Worm (Caenorhabditis elegans) whole organism, L2 larva: ENCODE measurements around the gene T10G3.8.

Source experiments
- C34F6.9 ChIP-seq: fragments of 150-350 bp; optimal IDR thresholded peaks from 2 replicates; lab custom pipeline; 2014; ENCODE audit warnings: missing biosample characterization, missing genetic modification characterization
- F13H6.1 ChIP-seq: sonication (generic microtip); optimal IDR thresholded peaks from 2 replicates; lab custom pipeline; 2016; ENCODE audit warnings: missing genetic modification characterization, missing compliant biosample characterization
- Y55F3AM.14 ChIP-seq: fragments of 200-800 bp; sonication (Bioruptor generic); optimal IDR thresholded peaks from 2 replicates; lab custom pipeline; 2018; ENCODE audit warnings: mild to moderate bottlenecking, missing genetic modification characterization, missing compliant biosample characterization
- ZK546.5 ChIP-seq: sonication (generic microtip); optimal IDR thresholded peaks from 2 replicates; lab custom pipeline; 2017; ENCODE audit warnings: missing biosample characterization, missing genetic modification characterization
- blmp-1 ChIP-seq: sonication (generic microtip); optimal IDR thresholded peaks from 2 replicates; lab custom pipeline; 2017; ENCODE audit warnings: missing genetic modification characterization, mild to moderate bottlenecking, missing compliant biosample characterization, antibody characterized with exemption, moderate library complexity; ENCODE audit not compliant: insufficient read depth
- ceh-82 ChIP-seq: fragments of 150-350 bp; optimal IDR thresholded peaks from 2 replicates; lab custom pipeline; 2014; ENCODE audit warnings: missing biosample characterization, missing genetic modification characterization
- elt-1 ChIP-seq: fragments of 150-350 bp; optimal IDR thresholded peaks from 2 replicates; lab custom pipeline; 2014; ENCODE audit warnings: missing biosample characterization, missing genetic modification characterization
- elt-3 ChIP-seq: sonication (generic microtip); optimal IDR thresholded peaks from 2 replicates; lab custom pipeline; 2017; ENCODE audit warnings: missing biosample characterization, missing genetic modification characterization
- fos-1 ChIP-seq: fragments of 150-350 bp; optimal IDR thresholded peaks from 2 replicates; lab custom pipeline; 2014; ENCODE audit warnings: missing biosample characterization, missing genetic modification characterization
- gmeb-1 ChIP-seq: fragments of 150-350 bp; optimal IDR thresholded peaks from 2 replicates; lab custom pipeline; 2014; ENCODE audit warnings: missing biosample characterization, missing genetic modification characterization
- lsy-2 ChIP-seq, 2 experiments: fragments of 150-350 bp in 1 of 2; sonication (generic microtip) in 1 of 2; optimal IDR thresholded peaks; 2 replicates each; lab custom pipeline; 2014 to 2017; ENCODE audit warnings: missing biosample characterization in 2 of 2, missing genetic modification characterization in 2 of 2
- mab-5 ChIP-seq: fragments of 150-350 bp; optimal IDR thresholded peaks from 2 replicates; lab custom pipeline; 2014; ENCODE audit warnings: missing biosample characterization, missing genetic modification characterization
- mbf-1 ChIP-seq: sonication (generic microtip); optimal IDR thresholded peaks from 2 replicates; lab custom pipeline; 2017; ENCODE audit warnings: missing biosample characterization, missing genetic modification characterization
- nhr-11 ChIP-seq: fragments of 150-350 bp; optimal IDR thresholded peaks from 2 replicates; lab custom pipeline; 2014; ENCODE audit warnings: missing biosample characterization, missing genetic modification characterization
- nhr-12 ChIP-seq: fragments of 150-350 bp; optimal IDR thresholded peaks from 2 replicates; lab custom pipeline; 2014; ENCODE audit warnings: missing biosample characterization, missing genetic modification characterization
- nhr-21 ChIP-seq: fragments of 150-350 bp; optimal IDR thresholded peaks from 2 replicates; lab custom pipeline; 2014; ENCODE audit warnings: missing biosample characterization, missing genetic modification characterization
- nhr-23 ChIP-seq: fragments of 150-350 bp; optimal IDR thresholded peaks from 2 replicates; lab custom pipeline; 2014; ENCODE audit warnings: missing biosample characterization, missing genetic modification reagents, missing genetic modification characterization
- nhr-237 ChIP-seq: fragments of 150-350 bp; optimal IDR thresholded peaks from 2 replicates; lab custom pipeline; 2014; ENCODE audit warnings: missing biosample characterization, missing genetic modification characterization
- nhr-6 ChIP-seq: fragments of 150-350 bp; optimal IDR thresholded peaks from 2 replicates; lab custom pipeline; 2014; ENCODE audit warnings: missing biosample characterization, missing genetic modification characterization
- peb-1 ChIP-seq: fragments of 150-350 bp; optimal IDR thresholded peaks from 2 replicates; lab custom pipeline; 2014; ENCODE audit warnings: missing biosample characterization, missing genetic modification characterization
- sma-3 ChIP-seq: sonication (generic microtip); optimal IDR thresholded peaks from 2 replicates; lab custom pipeline; 2016; ENCODE audit warnings: missing genetic modification reagents, missing genetic modification characterization, missing compliant biosample characterization
- sma-9 ChIP-seq, 2 experiments: fragments of 150-350 bp in 1 of 2; sonication (generic microtip) in 1 of 2; optimal IDR thresholded peaks; 2 replicates each; lab custom pipeline; 2014 to 2016; ENCODE audit warnings: missing genetic modification characterization in 2 of 2, mild to moderate bottlenecking in 1 of 2, missing biosample characterization in 1 of 2, missing compliant biosample characterization in 1 of 2, missing genetic modification reagents in 1 of 2, moderate library complexity in 1 of 2
- unc-39 ChIP-seq: fragments of 150-350 bp; optimal IDR thresholded peaks from 2 replicates; lab custom pipeline; 2014; ENCODE audit warnings: missing biosample characterization, missing genetic modification characterization
- unc-55 ChIP-seq: fragments of 150-350 bp; sonication (generic microtip); optimal IDR thresholded peaks from 3 replicates; lab custom pipeline; 2014; ENCODE audit warnings: missing biosample characterization, missing genetic modification reagents, missing genetic modification characterization
- unc-62 ChIP-seq: fragments of 150-350 bp; optimal IDR thresholded peaks from 2 replicates; lab custom pipeline; 2014; ENCODE audit warnings: missing biosample characterization, missing genetic modification reagents, missing genetic modification characterization
- ztf-1 ChIP-seq: fragments of 200-800 bp; sonication (Bioruptor generic); conservative IDR thresholded peaks from 2 replicates; pipeline ENCODE4 v1.3.6; 2022; ENCODE audit warnings: missing genetic modification characterization, missing compliant biosample characterization
- ztf-4 ChIP-seq: fragments of 150-350 bp; optimal IDR thresholded peaks from 2 replicates; lab custom pipeline; 2014; ENCODE audit warnings: missing biosample characterization, missing genetic modification characterization

The T10G3.8 gene

DNA sequence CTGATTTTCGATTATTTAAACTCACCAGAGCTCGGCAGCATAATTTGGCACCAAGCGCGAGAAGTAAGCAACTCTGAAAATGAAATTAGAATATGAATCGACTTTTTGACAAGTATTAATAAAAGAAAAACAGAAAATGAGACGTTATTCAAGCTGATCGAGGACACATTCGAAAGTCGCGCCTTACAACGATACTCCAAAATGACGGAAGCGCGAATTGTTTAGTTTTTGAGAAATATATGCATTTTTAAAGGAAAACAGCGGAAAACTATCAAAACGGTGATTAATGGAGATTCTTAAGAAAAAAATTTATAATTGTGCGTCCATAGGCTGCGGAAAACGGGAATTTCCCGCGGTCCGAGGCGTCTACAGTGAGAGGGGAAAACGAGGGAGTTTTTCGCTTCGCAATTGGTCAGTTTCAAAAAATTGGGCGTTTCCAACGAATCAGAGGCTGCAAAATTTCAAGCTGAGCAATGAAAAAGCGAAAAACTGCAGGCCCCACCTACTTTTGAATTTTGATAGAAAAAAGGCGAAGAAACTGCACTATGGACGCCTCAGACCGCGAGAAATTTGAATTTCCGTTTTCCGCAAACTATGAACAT, 38.7 kb downstream of the T10G3.8 start, which contains the start of gene mes-4:
mes-4 (minus strand) TSS at position 73 of the 602 bp plus-strand sequence.
- TF ChIP-seq peb-1 (tag; lab: Kevin White, UChicago) = no peak
- TF ChIP-seq C34F6.9 (tag; lab: Kevin White, UChicago) = no peak
- peak; percentile 49 for TF ChIP-seq gmeb-1 (tag; lab: Kevin White, UChicago)
- no peak for TF ChIP-seq lsy-2 (tag; optimal IDR thresholded peaks at IDR 0.05; lab: Kevin White, UChicago)

DNA sequence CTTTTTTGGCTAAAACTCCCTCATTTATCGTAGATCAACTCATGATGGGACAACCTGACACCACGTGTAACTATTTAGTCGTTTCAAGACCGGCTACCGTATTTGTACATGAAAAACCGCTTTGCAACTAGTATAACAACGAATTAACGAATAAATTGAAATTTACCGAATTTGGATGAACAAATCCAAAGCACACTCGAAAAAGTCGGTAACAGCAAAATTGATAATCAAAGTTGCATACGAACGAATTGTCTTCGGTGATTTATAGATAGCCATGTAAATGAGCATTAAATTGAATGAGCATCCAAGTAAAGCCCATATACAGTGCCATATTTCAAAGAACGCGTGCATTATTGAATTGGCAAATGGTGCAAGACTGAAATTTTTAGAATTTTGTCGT, 43.9 kb downstream of the T10G3.8 start, which contains the start of gene srd-17:
srd-17 (minus strand) TSS at position 351 of the 400 bp plus-strand sequence.
- TF ChIP-seq nhr-23 (tag; lab: Kevin White, UChicago) = no peak
- TF ChIP-seq unc-55 = no peak
- TF ChIP-seq fos-1 (tag; lab: Kevin White, UChicago) = no peak
- no peak for TF ChIP-seq Y55F3AM.14
- TF ChIP-seq gmeb-1 (tag; lab: Kevin White, UChicago) = no peak
- TF ChIP-seq lsy-2 (tag; optimal IDR thresholded peaks at IDR 0.05; lab: Kevin White, UChicago) = no peak
- no peak for TF ChIP-seq unc-62 (GFP tag; lab: Kevin White, UChicago)
- TF ChIP-seq nhr-11 (tag; lab: Kevin White, UChicago) = no peak
- no peak for TF ChIP-seq blmp-1 (tag; lab: Kevin White, UChicago)
- no peak for TF ChIP-seq ZK546.5

DNA sequence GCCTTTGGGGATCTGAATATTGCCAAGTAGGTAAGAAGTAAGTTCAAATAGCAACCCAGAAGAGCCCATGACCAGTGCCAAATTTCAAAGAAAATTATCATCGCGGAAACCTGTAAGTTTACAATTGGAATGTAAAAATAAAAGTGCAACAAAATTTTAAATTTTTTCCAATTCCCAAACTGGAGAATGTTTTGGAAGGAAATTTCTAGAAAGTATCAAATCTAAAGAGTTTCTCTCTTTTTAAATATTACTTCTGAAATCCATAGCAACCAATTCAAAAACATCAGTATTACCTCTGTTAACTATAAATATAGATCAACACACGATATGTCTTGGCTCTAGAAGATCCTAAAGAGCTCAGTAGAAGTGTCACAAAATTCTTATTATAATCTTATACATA, 47.6 kb downstream of the T10G3.8 start, which contains the start of gene srd-19:
srd-19 (minus strand) TSS at position 101 of the 400 bp plus-strand sequence.
- TF ChIP-seq F13H6.1 (tag; lab: Kevin White, UChicago) (no peak), sma-3 (GFP tag; lab: Kevin White, UChicago) (no peak), ceh-82 (tag; lab: Kevin White, UChicago) (no peak), ztf-4 (tag; lab: Kevin White, UChicago) (no peak), mab-5 (tag; lab: Kevin White, UChicago) (no peak), nhr-6 (no peak), sma-9 (GFP tag; optimal IDR thresholded peaks at IDR 0.05; lab: Kevin White, UChicago) (no peak), sma-9 (tag; optimal IDR thresholded peaks at IDR 0.05; lab: Kevin White, UChicago) (no peak)

DNA sequence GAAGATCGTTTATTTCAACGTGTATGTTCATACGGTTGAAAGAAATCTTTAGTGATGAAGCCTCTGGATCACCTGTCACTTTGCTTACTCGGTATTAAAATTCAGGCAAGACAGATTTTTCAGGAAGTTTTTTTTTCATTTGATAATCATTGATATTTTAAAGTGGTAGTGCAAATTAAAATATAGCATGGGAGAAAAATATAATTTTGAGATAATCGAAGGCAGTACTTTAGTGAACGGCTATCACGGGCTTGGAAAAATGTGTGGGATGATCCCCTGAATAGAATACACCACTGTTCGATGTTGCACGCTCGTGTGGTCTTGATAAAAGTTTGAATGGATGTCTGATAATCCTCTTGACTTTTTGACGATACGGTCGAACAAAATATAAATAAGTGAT, 48.9 kb downstream of the T10G3.8 start:
- no peak for TF ChIP-seq sma-9 (GFP tag; optimal IDR thresholded peaks at IDR 0.05; lab: Kevin White, UChicago)
- TF ChIP-seq sma-9 (tag; optimal IDR thresholded peaks at IDR 0.05; lab: Kevin White, UChicago) = no peak
- no peak for TF ChIP-seq nhr-12 (tag; lab: Kevin White, UChicago)
- TF ChIP-seq nhr-237 (tag; lab: Kevin White, UChicago) = no peak
- TF ChIP-seq mbf-1 = no peak
- TF ChIP-seq mab-5 (tag; lab: Kevin White, UChicago) = no peak
- TF ChIP-seq gmeb-1 (tag; lab: Kevin White, UChicago) = no peak
- no peak for TF ChIP-seq ztf-1 (GFP tag; lab: Robert Waterston, UW)
- no peak for TF ChIP-seq unc-39
- no peak for TF ChIP-seq blmp-1 (tag; lab: Kevin White, UChicago)
- no peak for TF ChIP-seq ztf-4 (tag; lab: Kevin White, UChicago)
- no peak for TF ChIP-seq nhr-21
- no peak for TF ChIP-seq elt-3 (tag; lab: Kevin White, UChicago)
- TF ChIP-seq, all 48 proteins: peak for 0

- no peak for TF ChIP-seq elt-1 (tag; lab: Kevin White, UChicago)
- no peak for TF ChIP-seq C34F6.9 (tag; lab: Kevin White, UChicago)
Observed at ce11 chrV:13426764-13427163, 49.5 kb downstream of the T10G3.8 start, which contains the start of gene srd-18. srd-18 (minus strand) TSS chrV:13426864.

ce11 chrV:13423608-13424007, 52.6 kb downstream of the T10G3.8 start, which contains the start of gene srv-10:
srv-10 (plus strand) TSS chrV:13423908.
- no peak for TF ChIP-seq nhr-12 (tag; lab: Kevin White, UChicago)
- TF ChIP-seq elt-1 (tag; lab: Kevin White, UChicago) = no peak
